Worm (Caenorhabditis elegans): ENCODE results near the gene Y57A10C.11.
A peak's percentile ranks its signal among the peaks of the same experiment; 100 is the strongest.

The Y57A10C.11 gene

DNA sequence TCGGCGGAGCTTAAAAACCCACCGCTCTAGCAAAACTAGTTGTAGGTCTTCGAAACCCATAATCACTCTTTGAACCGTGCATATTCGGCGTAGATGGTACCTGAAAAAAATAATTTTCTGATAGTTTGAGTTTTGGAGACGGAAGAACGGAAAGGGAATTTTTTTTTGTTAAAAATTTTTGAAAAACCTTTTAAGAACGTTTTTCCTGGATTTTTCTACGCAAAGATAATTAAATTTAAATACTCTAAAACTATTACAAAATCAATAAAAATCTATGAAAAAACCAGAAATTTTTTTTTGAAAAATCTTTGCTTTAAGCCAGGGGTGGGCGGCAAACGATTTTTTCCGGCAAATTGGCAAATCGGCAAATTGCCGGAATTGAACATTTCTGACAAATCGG, 35.3 kb downstream of the Y57A10C.11 start, which contains the start of gene marc-5:
Gene marc-5, minus strand, starts transcription at position 101 of the 400 bp plus-strand sequence.
- TF ChIP-seq rpc-1 (optimal IDR thresholded peaks at IDR 0.05) (no peak), rpc-1 (tag; optimal IDR thresholded peaks at IDR 0.05) (no peak), snpc-1.3 (tag; optimal IDR thresholded peaks at IDR 0.05; ENCODE audit: insufficient read depth) (no peak), rec-8 (tag; optimal IDR thresholded peaks at IDR 0.05) (no peak), lag-1 (GFP tag; IDR thresholded peaks at IDR 0.05) (no peak), nhr-90 (tag; optimal IDR thresholded peaks at IDR 0.05) (no peak), nfya-2 (GFP tag; IDR thresholded peaks at IDR 0.05) (no peak), madf-10 (tag; optimal IDR thresholded peaks at IDR 0.05) (no peak), Y53G8AR.9 (GFP tag; conservative IDR thresholded peaks at IDR 0.05) (no peak), dox-1 (GFP tag; IDR thresholded peaks at IDR 0.05) (no peak), bed-2 (GFP tag; IDR thresholded peaks at IDR 0.05) (no peak), C17E4.6 (GFP tag; IDR thresholded peaks at IDR 0.05) (no peak), aptf-2 (GFP tag; conservative IDR thresholded peaks at IDR 0.05) (no peak), dpff-1 (tag; optimal IDR thresholded peaks at IDR 0.05) (no peak), tbx-9 (tag; optimal IDR thresholded peaks at IDR 0.05; ENCODE audit: borderline replicate concordance) (no peak), let-607 (tag; optimal IDR thresholded peaks at IDR 0.05) (no peak), Y67H2A.10 (GFP tag; conservative IDR thresholded peaks at IDR 0.05) (no peak)

DNA sequence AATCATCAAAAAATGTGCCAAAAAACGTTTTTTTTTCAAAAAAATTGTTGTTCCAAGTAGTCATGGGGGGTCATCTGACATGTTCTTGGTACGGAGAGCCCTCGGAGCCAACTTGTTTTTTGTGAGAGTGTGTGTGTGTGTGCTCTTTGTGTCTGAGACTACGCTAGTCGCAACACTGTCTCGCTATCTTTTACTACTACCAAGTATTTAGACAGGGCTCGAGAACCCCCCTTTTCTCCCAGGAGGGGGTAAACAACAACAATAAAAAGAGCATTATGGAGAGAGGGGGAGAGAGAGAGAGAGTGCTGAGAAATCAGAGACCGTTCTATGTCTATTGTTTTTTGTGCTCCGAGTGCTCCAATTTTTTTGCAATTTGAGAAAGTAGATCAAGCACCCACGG, 35.9 kb downstream of the Y57A10C.11 start:
- TF ChIP-seq Y53G8AR.9 (GFP tag; conservative IDR thresholded peaks at IDR 0.05), result no peak
- no peak for TF ChIP-seq T07F8.4 (tag; optimal IDR thresholded peaks at IDR 0.05)
- TF ChIP-seq athp-1 (tag; optimal IDR thresholded peaks at IDR 0.05), result no peak
- TF ChIP-seq gei-17 (GFP tag; optimal IDR thresholded peaks at IDR 0.05), result no peak
- no peak for TF ChIP-seq madf-6 (GFP tag; IDR thresholded peaks at IDR 0.05)
- no peak for TF ChIP-seq xnd-1 (tag; optimal IDR thresholded peaks at IDR 0.05)
- TF ChIP-seq nhr-90 (tag; optimal IDR thresholded peaks at IDR 0.05), result no peak

DNA sequence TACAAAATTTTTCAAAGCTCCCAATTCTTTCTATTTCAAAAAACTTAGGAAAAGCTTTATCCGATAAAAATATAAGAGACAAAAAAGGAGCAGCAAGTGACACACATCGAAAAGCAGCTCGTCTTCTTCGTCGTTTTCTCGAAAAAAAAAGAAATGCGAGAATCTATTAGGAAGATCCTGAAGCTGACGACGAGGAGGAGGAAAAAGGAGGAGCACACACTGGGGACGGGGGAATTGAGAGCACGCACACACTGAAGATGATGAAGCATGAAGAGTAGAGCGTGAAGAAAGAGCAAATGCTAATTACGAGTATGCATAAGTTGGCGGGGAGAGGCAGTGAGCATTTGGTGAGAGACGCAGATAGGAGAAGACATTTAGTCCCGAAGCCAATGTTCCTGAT, 40.8 kb downstream of the Y57A10C.11 start:
- TF ChIP-seq cebp-1 (GFP tag; IDR thresholded peaks at IDR 0.05) (no peak), cebp-1 (tag; optimal IDR thresholded peaks at IDR 0.05) (no peak), egrh-3 (GFP tag; IDR thresholded peaks at IDR 0.05) (no peak), fkh-3 (tag; optimal IDR thresholded peaks at IDR 0.05) (no peak), ceh-58 (GFP tag; IDR thresholded peaks at IDR 0.05) (no peak), bed-2 (GFP tag; IDR thresholded peaks at IDR 0.05) (no peak), gei-17 (GFP tag; optimal IDR thresholded peaks at IDR 0.05) (no peak), sptf-2 (GFP tag; optimal IDR thresholded peaks at IDR 0.05) (no peak), lir-1 (GFP tag; conservative IDR thresholded peaks at IDR 0.05) (no peak), F39B2.1 (GFP tag; IDR thresholded peaks at IDR 0.05) (no peak), lsl-1 (GFP tag; optimal IDR thresholded peaks at IDR 0.05) (no peak), F23B12.7 (tag; optimal IDR thresholded peaks at IDR 0.05; ENCODE audit: insufficient read depth) (no peak), B0261.1 (tag; optimal IDR thresholded peaks at IDR 0.05) (no peak), F57C9.4 (tag; optimal IDR thresholded peaks at IDR 0.05) (no peak)

- TF ChIP-seq zfh-2 (GFP tag; conservative IDR thresholded peaks at IDR 0.05) (peak; percentile 94), gei-17 (GFP tag; optimal IDR thresholded peaks at IDR 0.05) (no peak), F52B5.7 (tag; optimal IDR thresholded peaks at IDR 0.05) (no peak), egrh-3 (GFP tag; IDR thresholded peaks at IDR 0.05) (peak; percentile 55; the same call in 1 of the 2 replicates), cebp-1 (GFP tag; IDR thresholded peaks at IDR 0.05) (no peak), cebp-1 (tag; optimal IDR thresholded peaks at IDR 0.05) (peak; percentile 9)
Measured at ce11 chrII:12369202-12369601, 45.5 kb downstream of the Y57A10C.11 start.

Data from whole organism, young adult.